Worm (Caenorhabditis elegans) whole organism, L2 larva: ENCODE results near the gene gon-14.

Source experiments
- ama-1 ChIP-seq: fragments of 150-350 bp; optimal IDR thresholded peaks from 2 replicates; lab custom pipeline; 2018; ENCODE audit warnings: inconsistent platforms
- elt-3 ChIP-seq: sonication (generic microtip); optimal IDR thresholded peaks from 2 replicates; lab custom pipeline; 2017; ENCODE audit warnings: missing biosample characterization, missing genetic modification characterization
- lin-39 ChIP-seq: fragments of 150-350 bp; optimal IDR thresholded peaks from 2 replicates; lab custom pipeline; 2014; ENCODE audit warnings: missing biosample characterization, missing genetic modification reagents, missing genetic modification characterization
- nhr-21 ChIP-seq: fragments of 150-350 bp; optimal IDR thresholded peaks from 2 replicates; lab custom pipeline; 2014; ENCODE audit warnings: missing biosample characterization, missing genetic modification characterization
- nhr-237 ChIP-seq: fragments of 150-350 bp; optimal IDR thresholded peaks from 2 replicates; lab custom pipeline; 2014; ENCODE audit warnings: missing biosample characterization, missing genetic modification characterization

ce11 chrV:6616294-6616693, 5.3 kb upstream of the gon-14 start:
- no peak for TF ChIP-seq elt-3 (tag; lab: Kevin White, UChicago)
- no peak for TF ChIP-seq nhr-237 (tag; lab: Kevin White, UChicago)
- TF ChIP-seq lin-39 (tag; lab: Kevin White, UChicago), result no peak
- TF ChIP-seq nhr-21 (tag; lab: Kevin White, UChicago), result no peak
- TF ChIP-seq ama-1 (lab: Kevin White, UChicago), result no peak
